Worm (Caenorhabditis elegans) whole organism, young adult: ENCODE measurements around the gene srw-102.

Source experiments
- B0336.3 ChIP-seq: fragments of 200-800 bp; sonication (Bioruptor generic); IDR thresholded peaks from 2 replicates; pipeline ENCODE4 v1.3.6; 2022; ENCODE audit warnings: missing genetic modification characterization, missing compliant biosample characterization
- C17E4.6 ChIP-seq: fragments of 200-800 bp; sonication (Bioruptor generic); IDR thresholded peaks from 2 replicates; pipeline ENCODE4 v1.3.6; 2022; ENCODE audit warnings: missing genetic modification reagents, missing genetic modification characterization, missing compliant biosample characterization
- F10E7.11 ChIP-seq: sonication (generic microtip); optimal IDR thresholded peaks from 2 replicates; lab custom pipeline; 2017; ENCODE audit warnings: mild to moderate bottlenecking, missing genetic modification characterization, moderate library complexity, missing compliant biosample characterization
- F23B12.7 ChIP-seq: sonication (generic microtip); optimal IDR thresholded peaks from 2 replicates; lab custom pipeline; 2017; ENCODE audit warnings: missing genetic modification characterization, mild to moderate bottlenecking, missing compliant biosample characterization, antibody characterized with exemption, moderate library complexity; ENCODE audit not compliant: insufficient read depth
- K11D2.4 ChIP-seq: fragments of 200-800 bp; sonication (Bioruptor generic); IDR thresholded peaks from 2 replicates; pipeline ENCODE4 v1.3.6; 2022; ENCODE audit warnings: missing genetic modification reagents, missing genetic modification characterization, missing compliant biosample characterization
- T07F8.4 ChIP-seq: sonication (generic microtip); optimal IDR thresholded peaks from 2 replicates; lab custom pipeline; 2016; ENCODE audit warnings: mild to moderate bottlenecking, missing genetic modification characterization, moderate library complexity, missing compliant biosample characterization
- ZK185.1 ChIP-seq: sonication (generic microtip); optimal IDR thresholded peaks from 2 replicates; lab custom pipeline; 2016; ENCODE audit warnings: mild to moderate bottlenecking, missing genetic modification characterization, missing compliant biosample characterization; ENCODE audit not compliant: poor library complexity, severe bottlenecking
- akir-1 ChIP-seq: fragments of 200-800 bp; sonication (Bioruptor generic); optimal IDR thresholded peaks from 2 replicates; lab custom pipeline; 2018; ENCODE audit warnings: mild to moderate bottlenecking, missing genetic modification characterization, moderate library complexity, missing compliant biosample characterization
- aptf-3 ChIP-seq: fragments of 200-800 bp; sonication (Bioruptor generic); IDR thresholded peaks from 2 replicates; pipeline ENCODE4 v1.3.6; 2022; ENCODE audit warnings: missing genetic modification characterization, missing compliant biosample characterization
- atf-7 ChIP-seq: sonication (generic microtip); optimal IDR thresholded peaks from 2 replicates; lab custom pipeline; 2017; ENCODE audit warnings: mild to moderate bottlenecking, missing genetic modification characterization, missing compliant biosample characterization
- attf-5 ChIP-seq: fragments of 200-800 bp; sonication (Bioruptor generic); optimal IDR thresholded peaks from 2 replicates; lab custom pipeline; 2018; ENCODE audit warnings: mild to moderate bottlenecking, missing genetic modification characterization, missing compliant biosample characterization
- attf-6 ChIP-seq: fragments of 200-800 bp; sonication (Bioruptor generic); IDR thresholded peaks from 2 replicates; pipeline ENCODE4 v1.3.6; 2022; ENCODE audit warnings: missing genetic modification reagents, missing genetic modification characterization, missing compliant biosample characterization
- ceh-27 ChIP-seq: fragments of 200-800 bp; sonication (Bioruptor generic); optimal IDR thresholded peaks from 2 replicates; lab custom pipeline; 2018; ENCODE audit warnings: mild to moderate bottlenecking, missing genetic modification characterization, moderate library complexity, missing compliant biosample characterization
- chd-7 ChIP-seq: sonication (generic microtip); optimal IDR thresholded peaks from 2 replicates; lab custom pipeline; 2016; ENCODE audit warnings: mild to moderate bottlenecking, missing genetic modification characterization, moderate library complexity, missing compliant biosample characterization
- die-1 ChIP-seq: sonication (generic microtip); optimal IDR thresholded peaks from 2 replicates; lab custom pipeline; 2016; ENCODE audit warnings: missing genotype, mild to moderate bottlenecking, missing genetic modification characterization, missing compliant biosample characterization
- dox-1 ChIP-seq: fragments of 200-800 bp; sonication (Bioruptor generic); IDR thresholded peaks from 2 replicates; pipeline ENCODE4 v1.3.6; 2022; ENCODE audit warnings: missing genetic modification reagents, missing genetic modification characterization, missing compliant biosample characterization
- dpl-1 ChIP-seq: fragments of 150-350 bp; optimal IDR thresholded peaks from 2 replicates; lab custom pipeline; 2014; ENCODE audit warnings: missing biosample characterization, missing genetic modification reagents, missing genetic modification characterization
- egrh-3 ChIP-seq: fragments of 200-800 bp; sonication (Bioruptor generic); IDR thresholded peaks from 2 replicates; pipeline ENCODE4 v1.3.6; 2022; ENCODE audit warnings: missing genetic modification reagents, missing genetic modification characterization, missing compliant biosample characterization
- hmg-1.2 ChIP-seq: fragments of 200-800 bp; sonication (Bioruptor generic); IDR thresholded peaks from 2 replicates; pipeline ENCODE4 v1.3.6; 2022; ENCODE audit warnings: missing genetic modification reagents, missing genetic modification characterization, missing compliant biosample characterization
- let-526 ChIP-seq: fragments of 200-800 bp; sonication (Bioruptor generic); IDR thresholded peaks from 2 replicates; pipeline ENCODE4 v1.3.6; 2022; ENCODE audit warnings: missing genetic modification reagents, missing genetic modification characterization, missing compliant biosample characterization
- let-607 ChIP-seq, 2 experiments: fragments of 200-800 bp in 1 of 2; sonication (Bioruptor generic) in 1 of 2; sonication (generic microtip) in 1 of 2; optimal IDR thresholded peaks; 2 replicates each; lab custom pipeline; 2016 to 2018; ENCODE audit warnings: mild to moderate bottlenecking in 2 of 2, missing compliant biosample characterization in 2 of 2, missing genetic modification characterization in 2 of 2, moderate library complexity in 2 of 2, missing genotype in 1 of 2
- lin-40 ChIP-seq: sonication (generic microtip); optimal IDR thresholded peaks from 2 replicates; lab custom pipeline; 2016; ENCODE audit warnings: missing genetic modification characterization, mild to moderate bottlenecking, missing compliant biosample characterization, missing genotype, missing genetic modification reagents
- mxl-1 ChIP-seq: sonication (generic microtip); optimal IDR thresholded peaks from 2 replicates; lab custom pipeline; 2016; ENCODE audit warnings: missing genetic modification characterization, missing compliant biosample characterization
- nhr-80 ChIP-seq: sonication (generic microtip); optimal IDR thresholded peaks from 2 replicates; lab custom pipeline; 2016; ENCODE audit warnings: missing genetic modification characterization, missing compliant biosample characterization
- pbrm-1 ChIP-seq: fragments of 200-800 bp; sonication (Bioruptor generic); IDR thresholded peaks from 2 replicates; pipeline ENCODE4 v1.3.6; 2022; ENCODE audit warnings: missing genetic modification reagents, missing genetic modification characterization, missing compliant biosample characterization
- snpc-1.3 ChIP-seq: sonication (generic microtip); optimal IDR thresholded peaks from 2 replicates; lab custom pipeline; 2017; ENCODE audit warnings: missing genetic modification characterization, mild to moderate bottlenecking, missing compliant biosample characterization, antibody characterized with exemption, moderate library complexity, missing genotype, missing genetic modification reagents; ENCODE audit not compliant: insufficient read depth
- snpc-3.4 ChIP-seq: sonication (generic microtip); optimal IDR thresholded peaks from 2 replicates; lab custom pipeline; 2017; ENCODE audit warnings: missing genetic modification characterization, mild to moderate bottlenecking, missing compliant biosample characterization, antibody characterized with exemption, moderate library complexity, missing genotype, missing genetic modification reagents
- snpc-4 ChIP-seq, 5 experiments: fragments of 150-350 bp in 1 of 5; sonication (generic microtip) in 4 of 5; optimal IDR thresholded peaks; 2 replicates each; lab custom pipeline; 2014 to 2018; ENCODE audit warnings: missing genetic modification characterization in 5 of 5, missing biosample characterization in 3 of 5, antibody characterized with exemption in 2 of 5, mild to moderate bottlenecking in 2 of 5, missing compliant biosample characterization in 2 of 5, missing genotype in 2 of 5, moderate library complexity in 2 of 5, missing genetic modification reagents in 1 of 5
- tlf-1 ChIP-seq: fragments of 200-800 bp; sonication (Bioruptor generic); optimal IDR thresholded peaks from 2 replicates; lab custom pipeline; 2018; ENCODE audit warnings: mild to moderate bottlenecking, missing genetic modification characterization, missing compliant biosample characterization
- unc-62 ChIP-seq: fragments of 150-350 bp; optimal IDR thresholded peaks from 2 replicates; lab custom pipeline; 2014; ENCODE audit warnings: missing biosample characterization, missing genetic modification reagents, missing genetic modification characterization
- ztf-26 ChIP-seq: sonication (generic microtip); optimal IDR thresholded peaks from 2 replicates; lab custom pipeline; 2017; ENCODE audit warnings: missing genetic modification characterization, missing compliant biosample characterization
- ztf-6 ChIP-seq: fragments of 200-800 bp; sonication (Bioruptor generic); IDR thresholded peaks from 2 replicates; pipeline ENCODE4 v1.3.6; 2022; ENCODE audit warnings: missing genetic modification reagents, missing genetic modification characterization, missing compliant biosample characterization

The srw-102 gene

ce11 chrV:1743205-1743870 is 23.3 kb downstream of the srw-102 start, which contains the start of gene nhr-256:
Gene nhr-256, plus strand, starts transcription at chrV:1743771.
- TF ChIP-seq hmg-1.2 (peak; percentile 95), snpc-3.4 (tag; lab: Kevin White, UChicago) (no peak), tlf-1 (GFP tag; lab: Kevin White, UChicago) (no peak), dox-1 (GFP tag; lab: Robert Waterston, UW) (no peak), ZK185.1 (tag; lab: Kevin White, UChicago) (no peak), atf-7 (tag; lab: Kevin White, UChicago) (peak; percentile 21), ztf-26 (tag; lab: Kevin White, UChicago) (peak; percentile 26), ztf-6 (GFP tag; lab: Robert Waterston, UW) (no peak), pbrm-1 (GFP tag; lab: Robert Waterston, UW) (no peak), F23B12.7 (tag; lab: Kevin White, UChicago) (peak; percentile 4), T07F8.4 (tag; lab: Kevin White, UChicago) (no peak), K11D2.4 (GFP tag; lab: Robert Waterston, UW) (0 out of 2 replicates have a peak, but pooled peaks have one; percentile 36), nhr-80 (tag; lab: Kevin White, UChicago) (peak; percentile 76), akir-1 (GFP tag; lab: Kevin White, UChicago) (no peak), let-607 (tag; optimal IDR thresholded peaks at IDR 0.05; lab: Kevin White, UChicago) (peak in 1 of 2 experiments; percentile 59), snpc-1.3 (tag; lab: Kevin White, UChicago) (no peak), B0336.3 (GFP tag; lab: Robert Waterston, UW) (no peak), attf-5 (GFP tag; lab: Kevin White, UChicago) (peak; percentile 65), aptf-3 (GFP tag; lab: Robert Waterston, UW) (no peak), snpc-4 (GFP tag; optimal IDR thresholded peaks at IDR 0.05; lab: Kevin White, UChicago) (no peak), snpc-4 (tag; optimal IDR thresholded peaks at IDR 0.05; lab: Kevin White, UChicago) (peak in 1 of 4 experiments; percentile 19), ceh-27 (GFP tag; lab: Kevin White, UChicago) (peak; percentile 43), C17E4.6 (GFP tag; lab: Robert Waterston, UW) (no peak), F10E7.11 (tag; lab: Kevin White, UChicago) (no peak), unc-62 (GFP tag; lab: Kevin White, UChicago) (no peak), chd-7 (tag; lab: Kevin White, UChicago) (no peak), attf-6 (GFP tag; lab: Robert Waterston, UW) (no peak), let-526 (no peak), dpl-1 (GFP tag; lab: Kevin White, UChicago) (no peak)

- TF ChIP-seq die-1 (no peak), mxl-1 (no peak), aptf-3 (GFP tag; lab: Robert Waterston, UW) (no peak), egrh-3 (no peak), hmg-1.2 (no peak), T07F8.4 (tag; lab: Kevin White, UChicago) (no peak)
- TF ChIP-seq, all 124 proteins: peak for 0
These were observed 29.0 kb downstream of the srw-102 start, which contains the start of gene ZK697.8 for ce11 chrV:1749053-1749452. Gene ZK697.8, minus strand, starts transcription at chrV:1749153.

ce11 chrV:1751449-1751848 is 31.4 kb downstream of the srw-102 start, which contains the start of gene srh-199:
Gene srh-199, minus strand, starts transcription at chrV:1751549.
- no peak for TF ChIP-seq lin-40 (tag; lab: Kevin White, UChicago)
- TF ChIP-seq, all 124 proteins: peak for 0
